Worm (Caenorhabditis elegans): ENCODE data around the gene sms-5.

The sms-5 gene

ce11 chrII:461297-461696 is 33.9 kb upstream of the sms-5 start:
- TF ChIP-seq lsy-2 (tag; optimal IDR thresholded peaks at IDR 0.05) (peak; percentile 45 to 68), nhr-237 (tag; optimal IDR thresholded peaks at IDR 0.05) (no peak)

ce11 chrII:467265-467664 is 28.0 kb upstream of the sms-5 start, which contains the start of gene nfyb-1:
Gene nfyb-1, minus strand, starts transcription at chrII:467365.
- TF ChIP-seq C34F6.9 (tag; optimal IDR thresholded peaks at IDR 0.05) (no peak), nhr-11 (tag; optimal IDR thresholded peaks at IDR 0.05) (no peak), zag-1 (tag; optimal IDR thresholded peaks at IDR 0.05) (no peak), elt-1 (tag; optimal IDR thresholded peaks at IDR 0.05) (no peak), nhr-237 (tag; optimal IDR thresholded peaks at IDR 0.05) (no peak), nhr-25 (tag; optimal IDR thresholded peaks at IDR 0.05) (no peak), blmp-1 (tag; optimal IDR thresholded peaks at IDR 0.05; ENCODE audit: insufficient read depth) (no peak), lin-13 (GFP tag; optimal IDR thresholded peaks at IDR 0.05) (no peak), nhr-12 (tag; optimal IDR thresholded peaks at IDR 0.05) (no peak), nhr-23 (tag; optimal IDR thresholded peaks at IDR 0.05) (no peak), mab-5 (tag; optimal IDR thresholded peaks at IDR 0.05) (no peak), gmeb-1 (tag; optimal IDR thresholded peaks at IDR 0.05) (no peak), R02D3.7 (tag; optimal IDR thresholded peaks at IDR 0.05) (no peak), mbf-1 (tag; optimal IDR thresholded peaks at IDR 0.05) (no peak), peb-1 (tag; optimal IDR thresholded peaks at IDR 0.05) (no peak), nhr-129 (tag; optimal IDR thresholded peaks at IDR 0.05) (no peak), Y55F3AM.14 (GFP tag; optimal IDR thresholded peaks at IDR 0.05) (no peak), dmd-4 (tag; optimal IDR thresholded peaks at IDR 0.05) (no peak), unc-62 (GFP tag; optimal IDR thresholded peaks at IDR 0.05) (no peak)

- no peak for TF ChIP-seq nhr-12 (tag; optimal IDR thresholded peaks at IDR 0.05)
These were observed 24.8 kb upstream of the sms-5 start, which contains the start of gene tomm-22 for ce11 chrII:470375-470774. Gene tomm-22, minus strand, starts transcription at chrII:470475.

- TF ChIP-seq unc-55 (GFP tag; optimal IDR thresholded peaks at IDR 0.05) (no peak), elt-1 (tag; optimal IDR thresholded peaks at IDR 0.05) (no peak), gmeb-1 (tag; optimal IDR thresholded peaks at IDR 0.05) (no peak), peb-1 (tag; optimal IDR thresholded peaks at IDR 0.05) (no peak), skn-1 (tag; optimal IDR thresholded peaks at IDR 0.05) (no peak), nhr-21 (tag; optimal IDR thresholded peaks at IDR 0.05) (no peak), ceh-82 (tag; optimal IDR thresholded peaks at IDR 0.05) (no peak), ztf-1 (GFP tag; conservative IDR thresholded peaks at IDR 0.05) (no peak), aly-2 (tag; optimal IDR thresholded peaks at IDR 0.05) (no peak), dmd-4 (tag; optimal IDR thresholded peaks at IDR 0.05) (no peak)
These were observed 22.0 kb upstream of the sms-5 start, which contains the start of gene W07E6.5 for ce11 chrII:473203-473602. Gene W07E6.5, plus strand, starts transcription at chrII:473503.

- TF ChIP-seq gmeb-1 (tag; optimal IDR thresholded peaks at IDR 0.05) (no peak), nhr-77 (tag; optimal IDR thresholded peaks at IDR 0.05) (no peak), lin-39 (tag; optimal IDR thresholded peaks at IDR 0.05) (no peak), ama-1 (optimal IDR thresholded peaks at IDR 0.05) (no peak), nhr-12 (tag; optimal IDR thresholded peaks at IDR 0.05) (no peak)
These were observed 19.9 kb upstream of the sms-5 start for ce11 chrII:475312-475711.

ce11 chrII:475890-476420 is 19.3 kb upstream of the sms-5 start, which contains the start of gene nsun-1:
Gene nsun-1, minus strand, starts transcription at chrII:475940.
- no peak for TF ChIP-seq ztf-4 (tag; optimal IDR thresholded peaks at IDR 0.05)
- TF ChIP-seq nhr-25 (tag; optimal IDR thresholded peaks at IDR 0.05): no peak
- TF ChIP-seq unc-62 (GFP tag; optimal IDR thresholded peaks at IDR 0.05): no peak
- TF ChIP-seq skn-1 (tag; optimal IDR thresholded peaks at IDR 0.05): no peak
- no peak for TF ChIP-seq nhr-77 (tag; optimal IDR thresholded peaks at IDR 0.05)
- TF ChIP-seq unc-39 (tag; optimal IDR thresholded peaks at IDR 0.05): no peak
- no peak for TF ChIP-seq R02D3.7 (tag; optimal IDR thresholded peaks at IDR 0.05)
- TF ChIP-seq lin-13 (GFP tag; optimal IDR thresholded peaks at IDR 0.05): peak; percentile 32
- no peak for TF ChIP-seq nhr-237 (tag; optimal IDR thresholded peaks at IDR 0.05)
- no peak for TF ChIP-seq lin-39 (tag; optimal IDR thresholded peaks at IDR 0.05)
- TF ChIP-seq nhr-10 (tag; optimal IDR thresholded peaks at IDR 0.05): no peak
- no peak for TF ChIP-seq egl-27 (tag; optimal IDR thresholded peaks at IDR 0.05)
- TF ChIP-seq gmeb-1 (tag; optimal IDR thresholded peaks at IDR 0.05): peak; percentile 41
- TF ChIP-seq nhr-129 (tag; optimal IDR thresholded peaks at IDR 0.05): peak; percentile 46
- TF ChIP-seq nhr-21 (tag; optimal IDR thresholded peaks at IDR 0.05): no peak
- peak; percentile 35 for TF ChIP-seq F13H6.1 (tag; optimal IDR thresholded peaks at IDR 0.05)
- no peak for TF ChIP-seq aly-2 (tag; optimal IDR thresholded peaks at IDR 0.05)
- TF ChIP-seq zag-1 (tag; optimal IDR thresholded peaks at IDR 0.05): no peak
- peak; percentile 34 for TF ChIP-seq fos-1 (tag; optimal IDR thresholded peaks at IDR 0.05)
- no peak for TF ChIP-seq ceh-16 (tag; optimal IDR thresholded peaks at IDR 0.05)
- TF ChIP-seq mab-5 (tag; optimal IDR thresholded peaks at IDR 0.05): no peak
- TF ChIP-seq snpc-4 (tag; optimal IDR thresholded peaks at IDR 0.05): no peak
- peak; percentile 25 for TF ChIP-seq lin-11 (tag; optimal IDR thresholded peaks at IDR 0.05)
- TF ChIP-seq nhr-12 (tag; optimal IDR thresholded peaks at IDR 0.05): no peak
- TF ChIP-seq dmd-4 (tag; optimal IDR thresholded peaks at IDR 0.05): no peak
- TF ChIP-seq unc-55 (GFP tag; optimal IDR thresholded peaks at IDR 0.05): peak; percentile 75
- no peak for TF ChIP-seq nhr-23 (tag; optimal IDR thresholded peaks at IDR 0.05)
- no peak for TF ChIP-seq ama-1 (optimal IDR thresholded peaks at IDR 0.05)
- no peak for TF ChIP-seq elt-3 (tag; optimal IDR thresholded peaks at IDR 0.05)
- no peak for TF ChIP-seq sma-9 (GFP tag; optimal IDR thresholded peaks at IDR 0.05)
- no peak for TF ChIP-seq sma-9 (tag; optimal IDR thresholded peaks at IDR 0.05)
- no peak for TF ChIP-seq Y55F3AM.14 (GFP tag; optimal IDR thresholded peaks at IDR 0.05)

Data from whole organism, L2 larva.